Worm (Caenorhabditis elegans): ENCODE measurements around the gene arrd-10.

ce11 chrII:12969622-12970021 is 29.7 kb downstream of the arrd-10 start, which contains the start of gene Y38F1A.4:
- no peak for TF ChIP-seq cog-1 (tag; optimal IDR thresholded peaks at IDR 0.05)
- no peak for TF ChIP-seq T22C8.4 (GFP tag; IDR thresholded peaks at IDR 0.05)

All from whole organism, midembryonic.